Worm (Caenorhabditis elegans) whole organism, L3 larva: Measurements from ENCODE around the gene ZK616.3.

Experiments used
- ceh-16 ChIP-seq: sonication (generic microtip); optimal IDR thresholded peaks from 2 replicates; lab custom pipeline; 2017; ENCODE audit warnings: missing biosample characterization, missing genetic modification characterization
- elt-2 ChIP-seq: sonication (generic microtip); optimal IDR thresholded peaks from 2 replicates; lab custom pipeline; 2016; ENCODE audit warnings: missing genetic modification reagents, mild to moderate bottlenecking, missing genetic modification characterization, missing compliant biosample characterization
- jun-1 ChIP-seq: fragments of 150-350 bp; optimal IDR thresholded peaks from 2 replicates; lab custom pipeline; 2014; ENCODE audit warnings: missing biosample characterization, missing genetic modification reagents, missing genetic modification characterization
- nhr-12 ChIP-seq: fragments of 150-350 bp; optimal IDR thresholded peaks from 2 replicates; lab custom pipeline; 2014; ENCODE audit warnings: missing biosample characterization, missing genetic modification characterization
- nhr-67 ChIP-seq: fragments of 150-350 bp; optimal IDR thresholded peaks from 2 replicates; lab custom pipeline; 2014; ENCODE audit warnings: missing biosample characterization, missing genetic modification characterization
- pha-4 ChIP-seq: fragments of 150-350 bp; optimal IDR thresholded peaks from 2 replicates; lab custom pipeline; 2014; ENCODE audit warnings: missing biosample characterization, missing genetic modification reagents, missing genetic modification characterization
- pqm-1 ChIP-seq: fragments of 150-350 bp; optimal IDR thresholded peaks from 2 replicates; lab custom pipeline; 2017; ENCODE audit warnings: missing biosample characterization, missing genetic modification characterization, inconsistent platforms
- zag-1 ChIP-seq: fragments of 150-350 bp; optimal IDR thresholded peaks from 2 replicates; lab custom pipeline; 2014; ENCODE audit warnings: missing biosample characterization, missing genetic modification characterization

DNA sequence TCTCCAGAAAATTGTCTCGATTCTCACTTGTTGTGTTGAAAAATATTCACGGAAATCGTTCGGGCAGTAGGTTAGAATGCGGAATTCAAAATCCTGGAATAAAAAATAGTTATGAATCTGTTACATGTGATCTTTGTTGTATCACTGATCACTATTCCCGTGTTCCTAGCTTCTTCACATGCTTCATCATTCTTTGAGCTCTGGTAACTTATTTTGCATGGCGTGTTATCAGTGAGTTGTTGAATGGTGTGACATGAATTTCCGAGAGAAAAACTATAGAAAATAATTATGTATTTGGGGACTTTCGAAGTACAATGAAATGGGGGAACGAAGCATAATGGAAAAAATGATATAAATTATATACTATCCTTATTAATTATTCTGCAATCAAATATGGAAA lies 3.3 kb upstream of the ZK616.3 start:
- TF ChIP-seq pqm-1 (tag; lab: Kevin White, UChicago) (peak; percentile 61), pha-4 (peak; percentile 51), ceh-16 (tag; lab: Kevin White, UChicago) (no peak), nhr-67 (no peak), elt-2 (tag; lab: Kevin White, UChicago) (peak; percentile 68), zag-1 (tag; lab: Kevin White, UChicago) (no peak), jun-1 (tag; lab: Kevin White, UChicago) (no peak), nhr-12 (tag; lab: Kevin White, UChicago) (no peak)
